Worm (Caenorhabditis elegans) whole organism, late embryonic: ENCODE results near the gene sec-3.

ENCODE experiments used
- ama-1 ChIP-seq: fragments of 150-350 bp; optimal IDR thresholded peaks from 2 replicates; lab custom pipeline; 2014
- ceh-30 ChIP-seq: fragments of 150-350 bp; optimal IDR thresholded peaks from 2 replicates; lab custom pipeline; 2014; ENCODE audit warnings: missing biosample characterization, missing genetic modification characterization
- ceh-6 ChIP-seq: fragments of 200-800 bp; sonication (Bioruptor generic); optimal IDR thresholded peaks from 2 replicates; lab custom pipeline; 2018; ENCODE audit warnings: mild to moderate bottlenecking, missing genetic modification characterization, missing compliant biosample characterization
- fkh-10 ChIP-seq: fragments of 150-350 bp; optimal IDR thresholded peaks from 2 replicates; lab custom pipeline; 2014; ENCODE audit warnings: missing biosample characterization, missing genetic modification reagents, missing genetic modification characterization
- hlh-6 ChIP-seq: sonication (generic microtip); optimal IDR thresholded peaks from 2 replicates; lab custom pipeline; 2016; ENCODE audit warnings: missing genotype, missing genetic modification characterization, missing compliant biosample characterization
- madf-2 ChIP-seq: sonication (generic microtip); optimal IDR thresholded peaks from 2 replicates; lab custom pipeline; 2017; ENCODE audit warnings: missing genetic modification characterization, missing compliant biosample characterization
- nfya-1 ChIP-seq: sonication (generic microtip); optimal IDR thresholded peaks from 2 replicates; lab custom pipeline; 2017; ENCODE audit warnings: missing genetic modification characterization, mild to moderate bottlenecking, missing compliant biosample characterization, antibody characterized with exemption, moderate library complexity
- nhr-232 ChIP-seq: sonication (generic microtip); optimal IDR thresholded peaks from 2 replicates; lab custom pipeline; 2016; ENCODE audit warnings: missing genetic modification characterization, missing compliant biosample characterization
- odd-2 ChIP-seq: sonication (generic microtip); optimal IDR thresholded peaks from 2 replicates; lab custom pipeline; 2017; ENCODE audit warnings: antibody characterized with exemption, mild to moderate bottlenecking, missing genetic modification characterization, missing compliant biosample characterization
- pha-4 ChIP-seq: fragments of 150-350 bp; optimal IDR thresholded peaks from 2 replicates; lab custom pipeline; 2018; ENCODE audit warnings: missing biosample characterization, missing genetic modification reagents, missing genetic modification characterization
- unc-86 ChIP-seq: sonication (generic microtip); optimal IDR thresholded peaks from 2 replicates; lab custom pipeline; 2016; ENCODE audit warnings: missing genetic modification characterization, missing compliant biosample characterization

DNA sequence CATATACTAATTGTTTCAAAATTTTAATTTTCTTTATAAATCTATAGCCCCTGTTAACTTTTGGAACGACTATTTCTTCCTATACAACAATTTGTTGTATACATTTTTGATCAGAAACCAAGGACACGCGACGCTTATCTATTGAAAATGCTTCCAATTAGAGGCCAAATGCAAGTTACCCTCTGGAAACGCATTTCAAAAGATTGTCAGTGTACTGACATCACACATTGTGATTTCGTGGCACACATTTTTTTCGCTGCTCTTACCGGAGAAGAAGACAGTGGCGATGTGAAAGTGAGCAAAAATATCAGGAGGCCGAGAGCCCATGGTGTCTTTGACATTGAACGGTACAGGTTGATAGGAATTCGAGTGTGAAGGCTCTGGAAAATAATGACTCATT, 54.2 kb downstream of the sec-3 start, which contains the start of gene cnnm-3:
- TF ChIP-seq pha-4, result no peak
- TF ChIP-seq fkh-10 (GFP tag; lab: Kevin White, UChicago), result no peak
- no peak for TF ChIP-seq ama-1 (lab: Kevin White, UChicago)
- no peak for TF ChIP-seq hlh-6
- no peak for TF ChIP-seq ceh-6
- TF ChIP-seq nhr-232, result no peak
- no peak for TF ChIP-seq odd-2 (tag; lab: Kevin White, UChicago)
- TF ChIP-seq unc-86 (tag; lab: Kevin White, UChicago), result no peak
- TF ChIP-seq ceh-30 (tag; lab: Kevin White, UChicago), result no peak
- TF ChIP-seq nfya-1 (tag; lab: Kevin White, UChicago), result no peak
- no peak for TF ChIP-seq madf-2 (tag; lab: Kevin White, UChicago)
